Fruit fly (Drosophila melanogaster) whole organism, prepupa: ENCODE measurements around the gene unc-4.
A peak's percentile ranks its signal among the peaks of the same experiment; 100 is the strongest.

ENCODE experiments used
- Blimp-1 ChIP-seq: fragments of 200-800 bp; sonication (Bioruptor generic); optimal IDR thresholded peaks from 3 replicates; lab custom pipeline; 2017; ENCODE audit warnings: missing biosample characterization, missing genetic modification characterization, mild to moderate bottlenecking, moderate library complexity, missing genetic modification reagents
- CG10631 ChIP-seq: fragments of 200-800 bp; sonication (Bioruptor generic); optimal IDR thresholded peaks from 2 replicates; lab custom pipeline; 2016; ENCODE audit warnings: missing biosample characterization, missing genetic modification characterization
- CG11294 ChIP-seq: fragments of 200-800 bp; sonication (Bioruptor generic); IDR thresholded peaks from 2 replicates; pipeline ENCODE4 v1.3.6; 2022; ENCODE audit warnings: missing biosample characterization, missing genetic modification characterization
- CG11762 ChIP-seq: fragments of 200-800 bp; sonication (Bioruptor generic); optimal IDR thresholded peaks from 3 replicates; lab custom pipeline; 2016; ENCODE audit warnings: missing biosample characterization, missing genetic modification characterization; ENCODE audit not compliant: insufficient read depth
- CG11902 ChIP-seq: fragments of 200-800 bp; sonication (Bioruptor generic); optimal IDR thresholded peaks from 3 replicates; lab custom pipeline; 2016; ENCODE audit warnings: missing biosample characterization, missing genetic modification characterization
- CG1621 ChIP-seq: fragments of 200-800 bp; sonication (Bioruptor generic); optimal IDR thresholded peaks from 3 replicates; lab custom pipeline; 2018; ENCODE audit warnings: missing biosample characterization, mild to moderate bottlenecking, missing genetic modification characterization
- CG16779 ChIP-seq: fragments of 200-800 bp; sonication (Bioruptor generic); optimal IDR thresholded peaks from 3 replicates; lab custom pipeline; 2017; ENCODE audit warnings: missing biosample characterization, mild to moderate bottlenecking, missing genetic modification characterization
- CG3032 ChIP-seq: fragments of 200-800 bp; optimal IDR thresholded peaks from 2 replicates; lab custom pipeline; 2019; ENCODE audit warnings: missing biosample characterization, mild to moderate bottlenecking, missing genetic modification characterization, moderate library complexity
- CG32006 ChIP-seq: fragments of 200-800 bp; sonication (Bioruptor generic); optimal IDR thresholded peaks from 3 replicates; lab custom pipeline; 2017; ENCODE audit warnings: missing biosample characterization, mild to moderate bottlenecking, missing genetic modification characterization
- CG34406 ChIP-seq: fragments of 200-800 bp; sonication (Bioruptor generic); optimal IDR thresholded peaks from 3 replicates; lab custom pipeline; 2016; ENCODE audit warnings: missing biosample characterization, missing genetic modification characterization
- CG3919 ChIP-seq: fragments of 200-800 bp; sonication (Bioruptor generic); optimal IDR thresholded peaks from 3 replicates; lab custom pipeline; 2016; ENCODE audit warnings: missing biosample characterization, missing genetic modification characterization
- CG4318 ChIP-seq: fragments of 200-800 bp; sonication (Bioruptor generic); optimal IDR thresholded peaks from 3 replicates; lab custom pipeline; 2017; ENCODE audit warnings: missing biosample characterization, mild to moderate bottlenecking, missing genetic modification characterization
- CG6163 ChIP-seq: fragments of 200-800 bp; sonication (Bioruptor generic); IDR thresholded peaks from 3 replicates; pipeline ENCODE4 v1.3.6; 2022; ENCODE audit warnings: missing biosample characterization, missing genetic modification characterization
- CG6792 ChIP-seq: fragments of 200-800 bp; sonication (Bioruptor generic); optimal IDR thresholded peaks from 3 replicates; lab custom pipeline; 2016; ENCODE audit warnings: missing biosample characterization, missing genetic modification characterization
- CG6808 ChIP-seq: fragments of 200-800 bp; sonication (Bioruptor generic); optimal IDR thresholded peaks from 3 replicates; lab custom pipeline; 2017; ENCODE audit warnings: missing biosample characterization, missing genetic modification characterization, mild to moderate bottlenecking, moderate library complexity, missing genetic modification reagents
- CG6854 ChIP-seq: fragments of 200-800 bp; sonication (Bioruptor generic); optimal IDR thresholded peaks from 2 replicates; lab custom pipeline; 2017; ENCODE audit warnings: missing biosample characterization, mild to moderate bottlenecking, missing genetic modification characterization
- CG7368 ChIP-seq: fragments of 200-800 bp; sonication (Bioruptor generic); optimal IDR thresholded peaks from 3 replicates; lab custom pipeline; 2016; ENCODE audit warnings: missing biosample characterization, missing genetic modification characterization
- CG8119 ChIP-seq: fragments of 200-800 bp; sonication (Bioruptor generic); IDR thresholded peaks from 3 replicates; pipeline ENCODE4 v1.3.6; 2022; ENCODE audit warnings: missing biosample characterization, missing genetic modification characterization
- CG8319 ChIP-seq: fragments of 200-800 bp; sonication (Bioruptor generic); optimal IDR thresholded peaks from 3 replicates; lab custom pipeline; 2016; ENCODE audit warnings: missing biosample characterization, missing genetic modification characterization
- CG8632 ChIP-seq: fragments of 200-800 bp; sonication (Bioruptor generic); optimal IDR thresholded peaks from 3 replicates; lab custom pipeline; 2016; ENCODE audit warnings: missing biosample characterization, missing genetic modification characterization
- CG9139 ChIP-seq: fragments of 200-800 bp; sonication (Bioruptor generic); optimal IDR thresholded peaks from 3 replicates; lab custom pipeline; 2017; ENCODE audit warnings: missing biosample characterization, mild to moderate bottlenecking, missing genetic modification characterization
- Eip78C ChIP-seq: fragments of 200-800 bp; sonication (Bioruptor generic); peaks from one replicate; lab custom pipeline; 2016; ENCODE audit warnings: missing biosample characterization, missing genetic modification characterization
- Eip93F ChIP-seq: fragments of 200-800 bp; sonication (Bioruptor generic); optimal IDR thresholded peaks from 2 replicates; lab custom pipeline; 2016; ENCODE audit warnings: missing biosample characterization, mild to moderate bottlenecking, missing genetic modification characterization
- Ets21C ChIP-seq: fragments of 200-800 bp; sonication (Bioruptor generic); optimal IDR thresholded peaks from 3 replicates; lab custom pipeline; 2016; ENCODE audit warnings: missing biosample characterization, missing genetic modification characterization
- Ets96B ChIP-seq: fragments of 200-800 bp; optimal IDR thresholded peaks from 2 replicates; lab custom pipeline; 2019; ENCODE audit warnings: missing biosample characterization, mild to moderate bottlenecking, missing genetic modification characterization, moderate library complexity
- Gug ChIP-seq: fragments of 200-800 bp; sonication (Bioruptor generic); IDR thresholded peaks from 2 replicates; pipeline ENCODE4 v1.3.6; 2022; ENCODE audit warnings: missing biosample characterization, missing genetic modification characterization
- Hr38 ChIP-seq: sonication (Bioruptor generic); optimal IDR thresholded peaks from 2 replicates; lab custom pipeline; 2016; ENCODE audit warnings: missing biosample characterization, missing genetic modification characterization
- Hr39 ChIP-seq: fragments of 200-800 bp; sonication (Bioruptor generic); optimal IDR thresholded peaks from 2 replicates; lab custom pipeline; 2016; ENCODE audit warnings: missing biosample characterization, missing genetic modification characterization
- Hr4 ChIP-seq: fragments of 200-800 bp; sonication (Bioruptor generic); optimal IDR thresholded peaks from 3 replicates; lab custom pipeline; 2016; ENCODE audit warnings: missing biosample characterization, missing genetic modification characterization
- Lpt ChIP-seq: fragments of 200-800 bp; sonication (Bioruptor generic); optimal IDR thresholded peaks from 3 replicates; lab custom pipeline; 2016; ENCODE audit warnings: missing biosample characterization, missing genetic modification characterization
- Met ChIP-seq: fragments of 200-800 bp; sonication (Bioruptor generic); optimal IDR thresholded peaks from 3 replicates; lab custom pipeline; 2016; ENCODE audit warnings: missing biosample characterization, missing genetic modification characterization
- Sox15 ChIP-seq: fragments of 200-800 bp; sonication (Bioruptor generic); optimal IDR thresholded peaks from 3 replicates; lab custom pipeline; 2016; ENCODE audit warnings: missing biosample characterization, missing genetic modification characterization
- cyc ChIP-seq: fragments of 200-800 bp; sonication (Bioruptor generic); optimal IDR thresholded peaks from 3 replicates; lab custom pipeline; 2016; ENCODE audit warnings: missing biosample characterization, missing genetic modification characterization
- fd59A ChIP-seq: fragments of 200-800 bp; sonication (Bioruptor generic); optimal IDR thresholded peaks from 2 replicates; lab custom pipeline; 2017; ENCODE audit warnings: missing biosample characterization, mild to moderate bottlenecking, missing genetic modification characterization, missing genetic modification reagents
- fkh ChIP-seq: fragments of 200-800 bp; sonication (Bioruptor generic); optimal IDR thresholded peaks from 3 replicates; lab custom pipeline; 2017; ENCODE audit warnings: missing biosample characterization, mild to moderate bottlenecking, missing genetic modification characterization, moderate library complexity
- net ChIP-seq: fragments of 200-800 bp; sonication (Bioruptor generic); optimal IDR thresholded peaks from 3 replicates; lab custom pipeline; 2016; ENCODE audit warnings: missing biosample characterization, missing genetic modification characterization
- pdm3 ChIP-seq: fragments of 200-800 bp; sonication (Bioruptor generic); optimal IDR thresholded peaks from 3 replicates; lab custom pipeline; 2016; ENCODE audit warnings: missing biosample characterization, missing genetic modification characterization
- salr ChIP-seq, 2 experiments: fragments of 200-800 bp; sonication (Bioruptor generic); optimal IDR thresholded peaks; 3 replicates each; lab custom pipeline; 2016 to 2018; ENCODE audit warnings: missing biosample characterization in 2 of 2, missing genetic modification characterization in 2 of 2, mild to moderate bottlenecking in 1 of 2
- spab ChIP-seq: fragments of 200-800 bp; sonication (Bioruptor generic); optimal IDR thresholded peaks from 2 replicates; lab custom pipeline; 2017; ENCODE audit warnings: missing biosample characterization, mild to moderate bottlenecking, missing genetic modification characterization, missing genetic modification reagents
- ss ChIP-seq, 2 experiments: fragments of 200-800 bp; sonication (Bioruptor generic); optimal IDR thresholded peaks; 2 replicates in 1 of 2; 3 replicates in 1 of 2; lab custom pipeline; 2017 to 2018; ENCODE audit warnings: mild to moderate bottlenecking in 2 of 2, missing biosample characterization in 2 of 2, missing genetic modification characterization in 2 of 2, moderate library complexity in 1 of 2
- svp ChIP-seq: fragments of 200-800 bp; sonication (Bioruptor generic); peaks from one replicate; lab custom pipeline; 2016; ENCODE audit warnings: missing biosample characterization, missing genetic modification characterization
- topi ChIP-seq: fragments of 200-800 bp; sonication (Bioruptor generic); optimal IDR thresholded peaks from 3 replicates; lab custom pipeline; 2016; ENCODE audit warnings: missing biosample characterization, missing genetic modification characterization
- vri ChIP-seq: fragments of 200-800 bp; sonication (Bioruptor generic); optimal IDR thresholded peaks from 3 replicates; lab custom pipeline; 2016; ENCODE audit warnings: missing biosample characterization, mild to moderate bottlenecking, missing genetic modification characterization

Gene unc-4

dm6 chrX:17736101-17736728 lies 32.2 kb upstream of the unc-4 start:
- TF ChIP-seq Eip78C (GFP tag; lab: Kevin White, UChicago) (peak; percentile 58), svp (peak; percentile 38), spab (GFP tag; lab: Kevin White, UChicago) (no peak), CG6163 (no peak)

DNA sequence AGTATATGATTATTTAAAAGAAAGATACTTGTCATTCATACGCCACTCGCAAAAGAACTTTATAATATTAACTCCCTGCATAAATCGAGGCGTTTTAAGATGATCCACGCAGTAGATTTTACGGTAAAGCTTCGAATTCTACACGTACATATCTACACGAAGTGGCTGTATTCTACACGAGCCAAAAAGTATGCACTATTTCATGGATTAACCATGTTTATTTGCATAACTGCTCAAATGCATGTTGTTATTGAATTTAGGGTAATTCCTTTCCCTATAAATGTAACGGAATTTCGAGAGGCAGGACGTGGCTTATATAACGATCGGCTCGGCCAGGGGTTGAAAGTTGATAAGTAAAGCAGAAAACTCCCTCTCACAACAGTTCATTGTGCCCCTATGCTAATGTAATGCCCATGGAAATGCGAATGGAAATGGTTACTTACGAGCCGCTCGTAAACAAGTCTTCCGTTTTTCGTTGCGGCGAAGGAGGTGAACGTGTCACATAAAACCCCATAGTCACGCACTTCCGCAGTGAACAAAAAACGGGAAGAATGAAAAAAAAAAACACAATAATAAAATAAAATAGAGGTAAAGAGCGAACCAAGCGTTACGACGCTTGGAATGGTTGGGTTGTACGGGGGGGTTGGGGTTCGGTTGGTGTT lies 31.2 kb upstream of the unc-4 start:
- TF ChIP-seq Eip78C (GFP tag; lab: Kevin White, UChicago) (peak; percentile 38), CG1621 (tag; lab: Kevin White, UChicago) (no peak), Hr39 (GFP tag; lab: Kevin White, UChicago) (no peak), fkh (GFP tag; lab: Kevin White, UChicago) (peak; percentile 85), ss (GFP tag; optimal IDR thresholded peaks at IDR 0.05; lab: Kevin White, UChicago) (peak in 1 of 2 experiments; percentile 70), Blimp-1 (GFP tag; lab: Kevin White, UChicago) (no peak), svp (peak; percentile 19), spab (GFP tag; lab: Kevin White, UChicago) (no peak), salr (GFP tag; optimal IDR thresholded peaks at IDR 0.05; lab: Kevin White, UChicago) (no peak), CG32006 (GFP tag; lab: Kevin White, UChicago) (no peak), CG3919 (GFP tag; lab: Kevin White, UChicago) (no peak)

DNA sequence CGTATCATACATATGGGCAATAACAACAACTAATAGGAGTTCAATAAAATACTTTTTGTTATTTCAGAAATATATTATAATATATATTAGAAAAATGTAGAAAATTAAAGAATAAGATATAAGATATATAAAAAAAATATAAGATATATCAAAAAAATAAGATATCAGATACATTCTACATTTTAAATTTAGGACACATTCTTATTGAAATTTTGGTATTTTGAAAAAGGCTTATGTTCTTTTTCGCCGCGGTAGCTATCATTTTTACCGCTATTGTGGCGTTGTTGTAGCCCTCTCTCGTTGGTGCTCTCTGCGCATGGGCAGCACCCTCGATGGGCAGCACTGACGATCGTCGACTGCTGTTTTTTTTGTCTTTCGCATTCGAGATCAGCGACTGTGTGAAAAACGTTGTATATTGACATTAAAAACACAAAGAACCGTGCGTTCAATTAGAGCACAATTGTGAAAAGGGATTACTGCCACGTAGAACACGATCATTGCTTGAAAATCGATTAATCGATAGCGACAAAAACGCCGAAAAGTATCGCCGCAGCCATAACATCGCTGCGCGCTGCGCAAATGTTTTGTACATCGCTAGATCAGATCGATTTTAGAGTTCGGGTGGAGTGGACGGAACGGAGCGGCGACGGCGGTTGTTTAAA lies 30.4 kb upstream of the unc-4 start:
- TF ChIP-seq CG16779, result peak; percentile 25
- peak; percentile 33 for TF ChIP-seq CG8632
- peak; percentile 8 for TF ChIP-seq pdm3 (GFP tag; lab: Kevin White, UChicago)
- TF ChIP-seq CG32006 (GFP tag; lab: Kevin White, UChicago), result peak; percentile 48
- peak; percentile 10 for TF ChIP-seq Met
- no peak for TF ChIP-seq CG7368 (GFP tag; lab: Kevin White, UChicago)
- TF ChIP-seq Lpt (GFP tag; lab: Kevin White, UChicago), result no peak
- TF ChIP-seq Eip93F (GFP tag; lab: Kevin White, UChicago), result no peak
- TF ChIP-seq CG11762, result peak; percentile 16
- TF ChIP-seq Blimp-1 (GFP tag; lab: Kevin White, UChicago), result no peak
- TF ChIP-seq fkh (GFP tag; lab: Kevin White, UChicago), result no peak
- TF ChIP-seq CG11294 (GFP tag; lab: Robert Waterston, UW), result no peak; the same call in 1 of the 2 replicates
- TF ChIP-seq CG34406 (GFP tag; lab: Kevin White, UChicago), result peak; percentile 24
- peak; percentile 43 for TF ChIP-seq CG10631 (GFP tag; lab: Kevin White, UChicago)
- peak; percentile 7 for TF ChIP-seq CG4318
- TF ChIP-seq CG8319 (GFP tag; lab: Kevin White, UChicago), result no peak
- peak; percentile 36 for TF ChIP-seq CG6792 (GFP tag; lab: Kevin White, UChicago)
- peak; percentile 3 for TF ChIP-seq Hr4 (GFP tag; lab: Kevin White, UChicago)
- peak; percentile 32 for TF ChIP-seq CG3032 (tag; lab: Kevin White, UChicago)
- no peak for TF ChIP-seq topi (GFP tag; lab: Kevin White, UChicago)
- no peak for TF ChIP-seq Sox15 (GFP tag; lab: Kevin White, UChicago)
- TF ChIP-seq cyc (GFP tag; lab: Kevin White, UChicago), result peak; percentile 12
- TF ChIP-seq Hr38 (GFP tag; lab: Kevin White, UChicago), result no peak
- TF ChIP-seq svp, result peak; percentile 49
- no peak for TF ChIP-seq fd59A
- peak; percentile 37 for TF ChIP-seq Ets96B
- no peak for TF ChIP-seq ss (GFP tag; optimal IDR thresholded peaks at IDR 0.05; lab: Kevin White, UChicago)
- TF ChIP-seq CG8119, result peak; percentile 70
- TF ChIP-seq CG11902 (GFP tag; lab: Kevin White, UChicago), result no peak
- TF ChIP-seq CG6854 (GFP tag; lab: Kevin White, UChicago), result no peak
- TF ChIP-seq CG9139 (GFP tag; lab: Kevin White, UChicago), result no peak
- 0 out of 2 replicates have a peak, but pooled peaks have one; percentile 14 for TF ChIP-seq Gug
- no peak for TF ChIP-seq Hr39 (GFP tag; lab: Kevin White, UChicago)
- no peak for TF ChIP-seq vri (GFP tag; lab: Kevin White, UChicago)
- TF ChIP-seq CG6163, result peak; percentile 68; the same call in 2 of the 3 replicates
- peak; percentile 18 for TF ChIP-seq spab (GFP tag; lab: Kevin White, UChicago)
- TF ChIP-seq Ets21C (GFP tag; lab: Kevin White, UChicago), result no peak
- TF ChIP-seq CG6808, result peak; percentile 100
- TF ChIP-seq net (GFP tag; lab: Kevin White, UChicago), result peak; percentile 24
